Fruit fly (Drosophila melanogaster) whole organism, embryonic: Measurements from ENCODE around the gene Gr89a.

Source experiments
- Awh ChIP-seq: fragments of 200-800 bp; sonication (Bioruptor generic); IDR thresholded peaks from 2 replicates; pipeline ENCODE4, ENCODE4 v1.3.6; 2022; ENCODE audit warnings: missing biosample characterization, missing genetic modification characterization
- BEAF-32 ChIP-seq: fragments of 200-800 bp; sonication (Bioruptor generic); optimal IDR thresholded peaks from 3 replicates; lab custom pipeline; 2017; ENCODE audit warnings: missing biosample characterization, missing genetic modification characterization, mild to moderate bottlenecking, moderate library complexity, missing genetic modification reagents
- Blimp-1 ChIP-seq: fragments of 200-800 bp; sonication (Bioruptor generic); optimal IDR thresholded peaks from 3 replicates; lab custom pipeline; 2018; ENCODE audit warnings: missing biosample characterization, missing genetic modification characterization, mild to moderate bottlenecking, moderate library complexity, missing genetic modification reagents
- CG10654 ChIP-seq: fragments of 200-800 bp; sonication (Bioruptor generic); optimal IDR thresholded peaks from 2 replicates; lab custom pipeline; 2016; ENCODE audit warnings: missing biosample characterization, missing genetic modification characterization
- CG12391 ChIP-seq: fragments of 200-800 bp; sonication (Bioruptor generic); optimal IDR thresholded peaks from 3 replicates; lab custom pipeline; 2018; ENCODE audit warnings: missing biosample characterization, mild to moderate bottlenecking, missing genetic modification characterization, moderate library complexity
- CG13287 ChIP-seq: fragments of 200-800 bp; sonication (Bioruptor generic); IDR thresholded peaks from 2 replicates; pipeline ENCODE4 v1.3.6; 2022; ENCODE audit warnings: missing biosample characterization, missing genetic modification characterization; ENCODE audit not compliant: partially characterized antibody
- CG13296 ChIP-seq: fragments of 200-800 bp; sonication (Bioruptor generic); optimal IDR thresholded peaks from 3 replicates; lab custom pipeline; 2018; ENCODE audit warnings: missing biosample characterization, mild to moderate bottlenecking, missing genetic modification characterization
- CG13424 ChIP-seq: fragments of 200-800 bp; sonication (Bioruptor generic); optimal IDR thresholded peaks from 2 replicates; lab custom pipeline; 2019; ENCODE audit warnings: missing biosample characterization, mild to moderate bottlenecking, missing genetic modification characterization, moderate library complexity
- CG14710 ChIP-seq: fragments of 200-800 bp; sonication (Bioruptor generic); optimal IDR thresholded peaks from 3 replicates; lab custom pipeline; 2019; ENCODE audit warnings: missing biosample characterization, mild to moderate bottlenecking, missing genetic modification characterization, moderate library complexity
- CG1603 ChIP-seq: fragments of 200-800 bp; sonication (Bioruptor generic); optimal IDR thresholded peaks from 2 replicates; lab custom pipeline; 2019; ENCODE audit warnings: missing biosample characterization, mild to moderate bottlenecking, missing genetic modification characterization, moderate library complexity
- CG30020 ChIP-seq: fragments of 200-800 bp; optimal IDR thresholded peaks from 2 replicates; lab custom pipeline; 2019; ENCODE audit warnings: missing biosample characterization, mild to moderate bottlenecking, missing genetic modification characterization, moderate library complexity
- CG31365 ChIP-seq: fragments of 200-800 bp; sonication (Bioruptor generic); optimal IDR thresholded peaks from 2 replicates; lab custom pipeline; 2018; ENCODE audit warnings: missing biosample characterization, mild to moderate bottlenecking, missing genetic modification characterization
- CG31441 ChIP-seq: fragments of 200-800 bp; sonication (Bioruptor generic); IDR thresholded peaks from 2 replicates; pipeline ENCODE4 v1.3.6; 2022; ENCODE audit warnings: missing biosample characterization, missing genetic modification characterization
- CG3163 ChIP-seq: fragments of 200-800 bp; sonication (Bioruptor generic); optimal IDR thresholded peaks from 3 replicates; lab custom pipeline; 2016; ENCODE audit warnings: missing biosample characterization, missing genetic modification characterization
- CG34422 ChIP-seq: fragments of 200-800 bp; sonication (Bioruptor generic); IDR thresholded peaks from 3 replicates; pipeline ENCODE4 v1.3.6; 2022; ENCODE audit warnings: missing biosample characterization, missing genetic modification characterization
- CG3847 ChIP-seq: fragments of 200-800 bp; sonication (Bioruptor generic); IDR thresholded peaks from 2 replicates; pipeline ENCODE4 v1.3.6; 2022; ENCODE audit warnings: missing biosample characterization, missing genetic modification characterization
- CG4617 ChIP-seq: fragments of 200-800 bp; sonication (Bioruptor generic); optimal IDR thresholded peaks from 3 replicates; lab custom pipeline; 2016; ENCODE audit warnings: missing biosample characterization, missing genetic modification characterization, borderline replicate concordance
- CG7357 ChIP-seq: fragments of 200-800 bp; sonication (Bioruptor generic); IDR thresholded peaks from 3 replicates; pipeline ENCODE4 v1.3.6; 2022; ENCODE audit warnings: missing biosample characterization, missing genetic modification characterization
- CG7928 ChIP-seq: fragments of 200-800 bp; sonication (Bioruptor generic); optimal IDR thresholded peaks from 2 replicates; lab custom pipeline; 2017; ENCODE audit warnings: missing biosample characterization, mild to moderate bottlenecking, missing genetic modification characterization
- CG7963 ChIP-seq: fragments of 200-800 bp; sonication (Bioruptor generic); IDR thresholded peaks from 3 replicates; pipeline ENCODE4 v1.3.6; 2022; ENCODE audit warnings: missing biosample characterization, missing genetic modification characterization; ENCODE audit not compliant: partially characterized antibody
- CG8089 ChIP-seq: fragments of 200-800 bp; sonication (Bioruptor generic); optimal IDR thresholded peaks from 3 replicates; lab custom pipeline; 2016; ENCODE audit warnings: missing biosample characterization, missing genetic modification characterization
- CG8924 ChIP-seq: fragments of 200-800 bp; optimal IDR thresholded peaks from 3 replicates; lab custom pipeline; 2019; ENCODE audit warnings: missing biosample characterization, mild to moderate bottlenecking, missing genetic modification characterization, moderate library complexity
- Camta ChIP-seq: fragments of 200-800 bp; sonication (Bioruptor generic); optimal IDR thresholded peaks from 2 replicates; lab custom pipeline; 2016; ENCODE audit warnings: missing biosample characterization, missing genetic modification characterization
- D19B ChIP-seq: fragments of 200-800 bp; sonication (Bioruptor generic); optimal IDR thresholded peaks from 2 replicates; lab custom pipeline; 2017; ENCODE audit warnings: missing biosample characterization, mild to moderate bottlenecking, missing genetic modification characterization
- Dll ChIP-seq: fragments of 200-800 bp; sonication (Bioruptor generic); IDR thresholded peaks from 4 replicates; pipeline ENCODE4 v1.3.6; 2022; ENCODE audit warnings: missing biosample characterization, missing genetic modification characterization; ENCODE audit not compliant: partially characterized antibody
- Doc3 ChIP-seq: fragments of 200-800 bp; sonication (Bioruptor generic); IDR thresholded peaks from 3 replicates; pipeline ENCODE4 v1.3.6; 2022; ENCODE audit warnings: missing biosample characterization, missing genetic modification characterization; ENCODE audit not compliant: partially characterized antibody
- E2f2 ChIP-seq: fragments of 200-800 bp; sonication (Bioruptor generic); IDR thresholded peaks from 2 replicates; pipeline ENCODE4 v1.3.6; 2022; ENCODE audit warnings: missing biosample characterization, missing genetic modification characterization
- Jarid2 ChIP-seq: fragments of 200-800 bp; sonication (Bioruptor generic); optimal IDR thresholded peaks from 3 replicates; lab custom pipeline; 2017; ENCODE audit warnings: mild to moderate bottlenecking, missing biosample characterization, missing genetic modification reagents, missing genetic modification characterization
- NC2β ChIP-seq: fragments of 200-800 bp; sonication (Bioruptor generic); optimal IDR thresholded peaks from 2 replicates; lab custom pipeline; 2016; ENCODE audit warnings: missing biosample characterization, missing genetic modification characterization
- Nf-YC ChIP-seq: fragments of 200-800 bp; optimal IDR thresholded peaks from 3 replicates; lab custom pipeline; 2019; ENCODE audit warnings: missing biosample characterization, mild to moderate bottlenecking, missing genetic modification characterization, moderate library complexity
- Opbp ChIP-seq: fragments of 200-800 bp; sonication (Bioruptor generic); IDR thresholded peaks from 3 replicates; pipeline ENCODE4 v1.3.6; 2022; ENCODE audit warnings: missing biosample characterization, missing genetic modification characterization; ENCODE audit not compliant: partially characterized antibody
- Rfx ChIP-seq: fragments of 200-800 bp; sonication (Bioruptor generic); IDR thresholded peaks from 2 replicates; pipeline ENCODE4 v1.3.6; 2022; ENCODE audit warnings: missing biosample characterization, missing genetic modification characterization
- Scr ChIP-seq: fragments of 200-800 bp; sonication (Bioruptor generic); IDR thresholded peaks from 2 replicates; pipeline ENCODE4 v1.3.6; 2022; ENCODE audit warnings: missing biosample characterization, missing genetic modification characterization; ENCODE audit not compliant: partially characterized antibody
- Sin3A ChIP-seq: fragments of >200 bp; optimal IDR thresholded peaks from 2 replicates; lab custom pipeline; 2018
- Stat92E ChIP-seq, 3 experiments: fragments of >200 bp in 2 of 3; fragments of 200-800 bp in 1 of 3; sonication (Bioruptor generic) in 1 of 3; optimal IDR thresholded peaks; 2 replicates each; lab custom pipeline; 2017 to 2019; ENCODE audit warnings: missing biosample characterization in 3 of 3, missing genetic modification characterization in 3 of 3, mild to moderate bottlenecking in 1 of 3, moderate library complexity in 1 of 3
- ato ChIP-seq: fragments of 200-800 bp; sonication (Bioruptor generic); IDR thresholded peaks from 2 replicates; pipeline ENCODE4 v1.3.6; 2022; ENCODE audit warnings: missing biosample characterization, missing genetic modification characterization; ENCODE audit not compliant: partially characterized antibody
- bbx ChIP-seq: fragments of 200-800 bp; sonication (Bioruptor generic); IDR thresholded peaks from 2 replicates; pipeline ENCODE4 v1.3.6; 2022; ENCODE audit warnings: missing biosample characterization, missing genetic modification characterization; ENCODE audit not compliant: partially characterized antibody
- ci ChIP-seq: fragments of 200-800 bp; sonication (Bioruptor generic); IDR thresholded peaks from 3 replicates; pipeline ENCODE4 v1.3.6; 2022; ENCODE audit warnings: missing biosample characterization, missing genetic modification characterization
- knrl ChIP-seq: fragments of 200-800 bp; sonication (Bioruptor generic); IDR thresholded peaks from 3 replicates; pipeline ENCODE4 v1.3.6; 2022; ENCODE audit warnings: missing biosample characterization, missing genetic modification characterization; ENCODE audit not compliant: partially characterized antibody
- mld ChIP-seq: fragments of 200-800 bp; sonication (Bioruptor generic); IDR thresholded peaks from 3 replicates; pipeline ENCODE4 v1.3.6; 2022; ENCODE audit warnings: missing biosample characterization, missing genetic modification characterization; ENCODE audit not compliant: partially characterized antibody
- nerfin-2 ChIP-seq: fragments of 200-800 bp; sonication (Bioruptor generic); IDR thresholded peaks from 2 replicates; pipeline ENCODE4 v1.3.6; 2022; ENCODE audit warnings: missing biosample characterization, missing genetic modification characterization; ENCODE audit not compliant: partially characterized antibody
- nom ChIP-seq: fragments of 200-800 bp; sonication (Bioruptor generic); optimal IDR thresholded peaks from 2 replicates; lab custom pipeline; 2017; ENCODE audit warnings: missing biosample characterization, missing genetic modification characterization, mild to moderate bottlenecking, moderate library complexity, missing genetic modification reagents
- ssp ChIP-seq: fragments of 200-800 bp; sonication (Bioruptor generic); IDR thresholded peaks from 2 replicates; pipeline ENCODE4 v1.3.6; 2022; ENCODE audit warnings: missing biosample characterization, missing genetic modification characterization
- stwl ChIP-seq: fragments of 200-800 bp; sonication (Bioruptor generic); optimal IDR thresholded peaks from 3 replicates; lab custom pipeline; 2018; ENCODE audit warnings: missing biosample characterization, mild to moderate bottlenecking, missing genetic modification characterization, moderate library complexity
- tap ChIP-seq: fragments of 200-800 bp; optimal IDR thresholded peaks from 3 replicates; lab custom pipeline; 2019; ENCODE audit warnings: missing biosample characterization, mild to moderate bottlenecking, missing genetic modification characterization, moderate library complexity
- vnd ChIP-seq: fragments of 200-800 bp; sonication (Bioruptor generic); IDR thresholded peaks from 3 replicates; pipeline ENCODE4 v1.3.6; 2022; ENCODE audit warnings: missing biosample characterization, missing genetic modification characterization; ENCODE audit not compliant: partially characterized antibody
- zen ChIP-seq: fragments of 200-800 bp; sonication (Bioruptor generic); optimal IDR thresholded peaks from 3 replicates; lab custom pipeline; 2018; ENCODE audit warnings: missing biosample characterization, mild to moderate bottlenecking, missing genetic modification characterization, moderate library complexity

Gene Gr89a

DNA sequence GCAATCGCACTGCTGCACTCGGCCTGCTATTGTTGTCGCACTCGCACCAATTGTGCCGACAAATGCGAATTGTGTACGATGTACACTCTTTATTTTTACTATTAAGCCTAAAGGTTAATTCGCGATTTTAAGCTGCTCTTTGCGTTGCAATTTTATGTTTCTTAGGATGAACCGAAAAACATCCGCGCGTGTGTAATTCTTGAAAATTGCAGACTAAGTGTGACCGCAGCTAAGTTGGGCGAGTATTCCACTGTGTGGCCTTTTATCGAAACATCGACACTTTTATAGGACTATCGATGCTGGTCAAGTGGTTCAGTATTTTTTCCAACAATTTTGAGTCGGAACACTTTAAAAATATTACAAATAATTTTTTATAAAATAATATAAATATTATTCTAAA is 45.2 kb downstream of the Gr89a start, which contains the start of gene Pak3 (continued):
- no peak for TF ChIP-seq Camta (GFP tag; lab: Kevin White, UChicago)
- peak; percentile 68; the same call in 2 of the 3 replicates for TF ChIP-seq CG7963 (GFP tag; lab: Robert Waterston, UW)
- TF ChIP-seq Blimp-1 (GFP tag; lab: Kevin White, UChicago), result peak; percentile 18
- TF ChIP-seq bbx (GFP tag; lab: Robert Waterston, UW), result peak; percentile 82
- peak; percentile 61 for TF ChIP-seq ssp (GFP tag; lab: Robert Waterston, UW)
- peak; percentile 16 for TF ChIP-seq tap (tag; lab: Kevin White, UChicago)
- TF ChIP-seq CG7357, result peak; percentile 67; the same call in 2 of the 3 replicates
- TF ChIP-seq zen (tag; lab: Kevin White, UChicago), result peak; percentile 52
- TF ChIP-seq CG31365, result peak; percentile 0
- TF ChIP-seq CG31441, result no peak
- peak; percentile 47; the same call in 1 of the 3 replicates for TF ChIP-seq Doc3 (GFP tag; lab: Robert Waterston, UW)
- TF ChIP-seq CG1603 (tag; lab: Kevin White, UChicago), result peak; percentile 54
- TF ChIP-seq Sin3A, result peak; percentile 10
- TF ChIP-seq CG13296 (GFP tag; lab: Kevin White, UChicago), result peak; percentile 12
- TF ChIP-seq CG30020, result peak; percentile 37
- TF ChIP-seq Jarid2 (GFP tag; lab: Kevin White, UChicago), result peak; percentile 87
- no peak for TF ChIP-seq CG8089
- peak; percentile 65 for TF ChIP-seq knrl (GFP tag; lab: Robert Waterston, UW)
- peak; percentile 9; the same call in 1 of the 2 replicates for TF ChIP-seq nerfin-2 (GFP tag; lab: Robert Waterston, UW)
- TF ChIP-seq CG10654 (GFP tag; lab: Kevin White, UChicago), result no peak
- TF ChIP-seq stwl, result peak; percentile 77
- TF ChIP-seq Opbp (GFP tag; lab: Robert Waterston, UW), result peak; percentile 75
- TF ChIP-seq Dll, result peak; percentile 60; the same call in 3 of the 4 replicates
- TF ChIP-seq CG14710 (tag; lab: Kevin White, UChicago), result peak; percentile 90
- TF ChIP-seq nom, result peak; percentile 2
- TF ChIP-seq Nf-YC, result peak; percentile 12
- TF ChIP-seq Scr (GFP tag; lab: Robert Waterston, UW), result peak; percentile 68
- peak; percentile 45; the same call in 1 of the 3 replicates for TF ChIP-seq mld (GFP tag; lab: Robert Waterston, UW)
- TF ChIP-seq CG7928 (GFP tag; lab: Kevin White, UChicago), result peak; percentile 3
- peak; percentile 32; the same call in 1 of the 3 replicates for TF ChIP-seq ci
- TF ChIP-seq ato (GFP tag; lab: Robert Waterston, UW), result peak; percentile 51; the same call in 1 of the 2 replicates
- TF ChIP-seq CG13424 (tag; lab: Kevin White, UChicago), result no peak
- peak; percentile 24 for TF ChIP-seq CG8924 (tag; lab: Kevin White, UChicago)
- TF ChIP-seq Awh (GFP tag; lab: Robert Waterston, UW), result 0 out of 2 replicates have a peak, but pooled peaks have one; percentile 10
- TF ChIP-seq vnd (GFP tag; lab: Robert Waterston, UW), result peak; percentile 63
- peak in 1 of 3 experiments; percentile 7 for TF ChIP-seq Stat92E (GFP tag; optimal IDR thresholded peaks at IDR 0.05; lab: Kevin White, UChicago)
- no peak for TF ChIP-seq D19B (GFP tag; lab: Kevin White, UChicago)
- TF ChIP-seq E2f2 (GFP tag; lab: Robert Waterston, UW), result peak; percentile 68
- peak; percentile 22 for TF ChIP-seq NC2β (GFP tag; lab: Kevin White, UChicago)
- 0 out of 3 replicates have a peak, but pooled peaks have one; percentile 33 for TF ChIP-seq CG34422 (GFP tag; lab: Robert Waterston, UW)
- TF ChIP-seq CG12391 (tag; lab: Kevin White, UChicago), result peak; percentile 36
- TF ChIP-seq CG3847 (GFP tag; lab: Robert Waterston, UW), result peak; percentile 39; the same call in 1 of the 2 replicates
- peak; percentile 84 for TF ChIP-seq CG4617
- peak; percentile 79 for TF ChIP-seq CG13287 (GFP tag; lab: Robert Waterston, UW)
- peak; percentile 6; the same call in 1 of the 2 replicates for TF ChIP-seq Rfx (GFP tag; lab: Robert Waterston, UW)
- no peak for TF ChIP-seq CG3163
- TF ChIP-seq BEAF-32 (GFP tag; lab: Kevin White, UChicago), result peak; percentile 79
